Worm (Caenorhabditis elegans) whole organism, early embryonic: ENCODE results near the gene mrpl-44.

ENCODE experiments used
- B0310.2 ChIP-seq: sonication (generic microtip); optimal IDR thresholded peaks from 2 replicates; lab custom pipeline; 2016; ENCODE audit warnings: mild to moderate bottlenecking, missing genetic modification characterization, missing compliant biosample characterization
- F13C5.2 ChIP-seq: sonication (generic microtip); optimal IDR thresholded peaks from 2 replicates; lab custom pipeline; 2017; ENCODE audit warnings: mild to moderate bottlenecking, missing genetic modification characterization, inconsistent platforms, missing compliant biosample characterization
- aly-1 ChIP-seq: sonication (generic microtip); optimal IDR thresholded peaks from 2 replicates; lab custom pipeline; 2016; ENCODE audit warnings: missing genetic modification characterization, missing compliant biosample characterization
- ama-1 ChIP-seq: fragments of 150-350 bp; optimal IDR thresholded peaks from 2 replicates; lab custom pipeline; 2014
- ceh-13 ChIP-seq: fragments of 200-800 bp; sonication (Bioruptor generic); optimal IDR thresholded peaks from 2 replicates; lab custom pipeline; 2018; ENCODE audit warnings: mild to moderate bottlenecking, missing genetic modification characterization, missing compliant biosample characterization
- ceh-36 ChIP-seq: sonication (generic microtip); optimal IDR thresholded peaks from 2 replicates; lab custom pipeline; 2016; ENCODE audit warnings: missing genetic modification characterization, inconsistent platforms, missing compliant biosample characterization
- ets-7 ChIP-seq: sonication (generic microtip); optimal IDR thresholded peaks from 2 replicates; lab custom pipeline; 2016; ENCODE audit warnings: missing genotype, missing genetic modification characterization, missing compliant biosample characterization
- flt-1 ChIP-seq: fragments of 200-800 bp; sonication (Bioruptor generic); IDR thresholded peaks from 2 replicates; pipeline ENCODE4 v1.3.6; 2022; ENCODE audit warnings: missing genetic modification characterization, missing compliant biosample characterization
- hmbx-1 ChIP-seq: sonication (generic microtip); optimal IDR thresholded peaks from 2 replicates; lab custom pipeline; 2016; ENCODE audit warnings: mild to moderate bottlenecking, missing genetic modification characterization, missing compliant biosample characterization
- hmg-4 ChIP-seq: fragments of 200-800 bp; sonication (Bioruptor generic); optimal IDR thresholded peaks from 2 replicates; lab custom pipeline; 2018; ENCODE audit warnings: mild to moderate bottlenecking, missing genetic modification characterization, missing compliant biosample characterization
- hnd-1 ChIP-seq: sonication (generic microtip); optimal IDR thresholded peaks from 2 replicates; lab custom pipeline; 2016; ENCODE audit warnings: missing genetic modification characterization, missing compliant biosample characterization
- pes-1 ChIP-seq: fragments of 200-800 bp; sonication (Bioruptor generic); IDR thresholded peaks from 2 replicates; pipeline ENCODE4 v1.3.6; 2022; ENCODE audit warnings: missing genetic modification reagents, missing genetic modification characterization, missing compliant biosample characterization
- scrt-1 ChIP-seq: fragments of 200-800 bp; sonication (Bioruptor generic); IDR thresholded peaks from 2 replicates; pipeline ENCODE4 v1.3.6; 2022; ENCODE audit warnings: missing genetic modification characterization, missing compliant biosample characterization
- sea-1 ChIP-seq: fragments of 200-800 bp; sonication (Bioruptor generic); conservative IDR thresholded peaks from 2 replicates; pipeline ENCODE4 v1.3.6; 2022; ENCODE audit warnings: missing genetic modification characterization, missing compliant biosample characterization
- tbx-11 ChIP-seq: fragments of 200-800 bp; sonication (Bioruptor generic); IDR thresholded peaks from 2 replicates; pipeline ENCODE4 v1.3.6; 2022; ENCODE audit warnings: missing genetic modification characterization, missing compliant biosample characterization
- tbx-37 ChIP-seq: fragments of 200-800 bp; sonication (Bioruptor generic); conservative IDR thresholded peaks from 2 replicates; pipeline ENCODE4 v1.3.6; 2022; ENCODE audit warnings: missing genetic modification reagents, missing genetic modification characterization, missing compliant biosample characterization
- tra-4 ChIP-seq: sonication (generic microtip); optimal IDR thresholded peaks from 2 replicates; lab custom pipeline; 2017; ENCODE audit warnings: missing genetic modification characterization, missing compliant biosample characterization

The mrpl-44 gene

DNA sequence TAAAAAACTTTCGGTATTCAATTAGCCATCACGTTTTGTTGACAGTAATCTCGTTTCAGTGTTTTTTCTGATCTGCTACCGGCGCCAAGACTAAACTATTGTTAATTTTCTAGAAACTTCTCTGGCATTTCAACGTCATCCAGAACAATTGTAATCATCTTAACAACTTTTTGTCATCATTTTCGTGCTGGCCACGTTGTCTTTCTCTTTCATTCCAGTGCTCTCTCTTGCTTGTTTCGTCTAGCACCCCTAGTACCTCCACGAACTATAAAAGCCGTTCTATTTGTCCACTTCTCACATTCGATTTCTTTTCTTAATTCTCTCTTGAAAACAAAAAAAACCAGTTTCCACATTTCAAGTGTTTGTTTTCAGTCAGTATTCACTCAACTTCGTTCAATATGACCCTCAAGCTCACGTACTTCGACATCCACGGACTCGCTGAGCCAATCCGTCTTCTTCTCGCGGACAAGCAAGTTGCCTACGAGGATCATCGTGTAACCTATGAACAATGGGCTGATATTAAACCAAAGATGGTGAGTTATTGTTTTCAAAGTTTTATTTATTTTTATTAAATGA is 30.1 kb downstream of the mrpl-44 start, which contains the start of gene gst-1:
TSS of gene gst-1 (plus strand) at position 373 of the 576 bp plus-strand sequence.
- TF ChIP-seq F13C5.2 (tag; lab: Kevin White, UChicago) (no peak), B0310.2 (tag; lab: Kevin White, UChicago) (no peak), ets-7 (tag; lab: Kevin White, UChicago) (no peak), hmbx-1 (no peak), tra-4 (tag; lab: Kevin White, UChicago) (no peak), pes-1 (GFP tag; lab: Robert Waterston, UW) (no peak), ceh-13 (no peak), flt-1 (GFP tag; lab: Robert Waterston, UW) (no peak), tbx-11 (GFP tag; lab: Robert Waterston, UW) (no peak), tbx-37 (GFP tag; lab: Robert Waterston, UW) (no peak), hnd-1 (tag; lab: Kevin White, UChicago) (no peak), ama-1 (no peak), hmg-4 (GFP tag; lab: Kevin White, UChicago) (no peak), ceh-36 (tag; lab: Kevin White, UChicago) (no peak), scrt-1 (no peak), sea-1 (GFP tag; lab: Robert Waterston, UW) (no peak), aly-1 (tag; lab: Kevin White, UChicago) (no peak)

DNA sequence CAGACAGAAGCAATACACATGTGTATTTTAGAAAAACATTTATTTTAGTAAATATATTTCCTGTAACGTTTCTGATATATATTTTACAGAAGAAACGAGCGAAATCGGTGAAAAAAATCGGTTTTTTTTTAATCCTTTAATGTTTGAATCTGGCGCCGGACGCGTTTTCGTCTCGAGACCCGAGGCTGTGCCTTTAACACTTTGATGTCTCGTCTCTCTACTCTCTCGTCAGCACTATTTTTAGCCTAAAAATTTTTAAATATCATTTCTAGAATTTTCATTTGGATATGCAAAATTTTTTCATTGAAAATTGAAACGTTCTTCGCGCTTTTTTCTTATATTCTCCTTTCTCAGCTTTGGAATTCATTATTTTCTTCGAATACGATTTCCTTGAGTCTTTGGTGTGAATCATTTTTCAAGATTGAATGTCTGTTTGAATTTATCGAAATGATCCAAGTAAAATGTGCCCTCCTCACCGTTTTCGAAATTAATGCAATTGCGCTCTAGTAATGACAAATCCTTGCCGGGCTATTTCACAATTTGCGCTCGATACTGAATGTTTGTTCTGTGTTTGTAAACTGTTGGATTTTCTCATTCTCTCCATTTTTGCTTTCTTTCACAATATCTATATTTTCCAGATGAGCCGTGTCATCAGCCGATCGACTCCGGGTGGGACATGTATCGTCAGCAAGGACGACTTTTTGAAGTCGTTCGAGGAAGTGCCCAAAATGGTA is 34.6 kb downstream of the mrpl-44 start, which contains the start of gene cls-2:
TSS of gene cls-2 (plus strand) at position 635 of the 734 bp plus-strand sequence.
- TF ChIP-seq tra-4 (tag; lab: Kevin White, UChicago) (no peak), sea-1 (GFP tag; lab: Robert Waterston, UW) (0 out of 2 replicates have a peak, but pooled peaks have one; percentile 58)

DNA sequence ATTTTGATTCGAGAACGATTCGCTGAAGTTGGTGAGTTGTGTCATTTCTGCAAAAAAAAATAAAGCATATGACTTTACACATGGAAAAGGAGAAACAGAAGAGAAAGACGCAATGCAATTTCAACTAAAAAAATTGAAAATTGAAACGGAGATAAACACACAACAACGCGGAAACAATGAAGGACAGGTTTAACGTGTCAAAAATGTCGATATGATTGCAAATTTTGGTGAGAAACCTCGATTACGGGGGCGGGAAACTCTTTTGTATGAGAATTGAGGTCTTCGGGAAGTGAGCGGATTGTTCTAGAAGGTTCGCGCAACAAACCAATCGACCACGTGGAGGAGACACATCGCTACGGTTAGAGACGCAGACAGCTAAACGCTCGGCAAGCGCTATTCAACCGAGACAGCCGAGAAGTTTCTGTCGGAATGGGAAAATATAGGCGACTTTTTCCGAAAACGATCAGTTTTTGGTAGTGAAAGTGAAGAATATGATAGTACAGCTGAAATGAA is 35.4 kb downstream of the mrpl-44 start, which contains the start of gene R107.5:
TSS of gene R107.5 (minus strand) at position 51 of the 513 bp plus-strand sequence.
- TF ChIP-seq ets-7 (tag; lab: Kevin White, UChicago) = no peak
- peak; percentile 66 for TF ChIP-seq F13C5.2 (tag; lab: Kevin White, UChicago)
- no peak for TF ChIP-seq ama-1
- peak; percentile 58 for TF ChIP-seq tra-4 (tag; lab: Kevin White, UChicago)
- TF ChIP-seq tbx-11 (GFP tag; lab: Robert Waterston, UW) = no peak
- peak; percentile 63 for TF ChIP-seq B0310.2 (tag; lab: Kevin White, UChicago)
- no peak for TF ChIP-seq aly-1 (tag; lab: Kevin White, UChicago)
- TF ChIP-seq sea-1 (GFP tag; lab: Robert Waterston, UW) = 0 out of 2 replicates have a peak, but pooled peaks have one; percentile 11
- TF ChIP-seq ceh-13 = no peak
- TF ChIP-seq hmg-4 (GFP tag; lab: Kevin White, UChicago) = peak; percentile 47
- peak; percentile 31 for TF ChIP-seq hnd-1 (tag; lab: Kevin White, UChicago)
- peak; percentile 24; the same call in 1 of the 2 replicates for TF ChIP-seq flt-1 (GFP tag; lab: Robert Waterston, UW)
- TF ChIP-seq pes-1 (GFP tag; lab: Robert Waterston, UW) = peak; percentile 12; the same call in 1 of the 2 replicates
- no peak for TF ChIP-seq tbx-37 (GFP tag; lab: Robert Waterston, UW)

DNA sequence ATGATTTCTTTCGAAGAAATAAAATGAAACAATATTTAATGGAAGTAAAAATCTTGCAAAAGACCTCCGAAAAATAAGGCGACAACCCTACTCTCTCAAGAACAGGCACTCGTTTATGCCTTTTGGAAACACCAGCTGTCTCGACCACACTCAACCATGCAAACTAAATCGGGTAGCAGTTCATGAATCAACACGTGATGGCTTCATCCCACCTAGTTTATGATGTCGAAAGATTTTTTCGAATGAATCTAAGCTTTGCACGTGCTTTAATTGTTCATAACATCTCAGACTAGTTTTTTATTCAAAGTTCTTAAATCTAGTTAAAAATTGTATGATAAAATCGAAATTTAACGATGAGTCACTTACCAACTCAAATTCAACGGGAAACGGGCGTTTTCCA is 35.9 kb downstream of the mrpl-44 start:
- no peak for TF ChIP-seq ceh-36 (tag; lab: Kevin White, UChicago)
- TF ChIP-seq F13C5.2 (tag; lab: Kevin White, UChicago) = no peak
- TF ChIP-seq pes-1 (GFP tag; lab: Robert Waterston, UW) = 0 out of 2 replicates have a peak, but pooled peaks have one; percentile 37
- no peak for TF ChIP-seq tra-4 (tag; lab: Kevin White, UChicago)

DNA sequence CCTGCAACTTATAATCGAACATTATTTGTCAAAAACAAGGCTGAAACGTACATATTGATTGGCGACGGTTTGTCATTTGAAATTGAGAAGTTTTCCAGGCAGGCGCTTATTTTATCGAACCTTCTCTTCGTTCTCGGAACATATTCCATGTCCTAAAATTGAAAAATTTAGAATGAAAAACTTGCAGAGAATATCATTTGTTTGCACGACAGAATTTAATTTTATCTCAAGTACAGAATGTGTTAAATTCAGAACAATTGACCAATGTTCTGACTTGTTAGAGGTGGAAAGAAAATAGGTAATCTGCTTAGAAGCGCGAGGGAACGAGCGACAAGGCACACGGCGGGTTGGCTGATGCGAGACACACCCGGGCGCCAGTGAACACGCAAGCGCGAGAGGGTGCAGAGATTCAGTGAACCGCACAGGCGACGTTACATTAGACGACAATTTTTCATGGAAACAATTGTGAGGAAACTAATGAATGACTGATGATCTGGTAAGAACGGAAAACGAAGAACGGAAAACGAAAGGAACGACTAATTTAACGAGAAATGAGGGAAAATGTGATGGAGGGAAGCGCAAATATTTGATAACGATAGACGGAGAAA is 36.7 kb downstream of the mrpl-44 start:
- TF ChIP-seq sea-1 (GFP tag; lab: Robert Waterston, UW) (peak; percentile 33; the same call in 1 of the 2 replicates), hnd-1 (tag; lab: Kevin White, UChicago) (no peak), ceh-36 (tag; lab: Kevin White, UChicago) (no peak), scrt-1 (0 out of 2 replicates have a peak, but pooled peaks have one; percentile 59), ama-1 (no peak), tra-4 (tag; lab: Kevin White, UChicago) (no peak)

DNA sequence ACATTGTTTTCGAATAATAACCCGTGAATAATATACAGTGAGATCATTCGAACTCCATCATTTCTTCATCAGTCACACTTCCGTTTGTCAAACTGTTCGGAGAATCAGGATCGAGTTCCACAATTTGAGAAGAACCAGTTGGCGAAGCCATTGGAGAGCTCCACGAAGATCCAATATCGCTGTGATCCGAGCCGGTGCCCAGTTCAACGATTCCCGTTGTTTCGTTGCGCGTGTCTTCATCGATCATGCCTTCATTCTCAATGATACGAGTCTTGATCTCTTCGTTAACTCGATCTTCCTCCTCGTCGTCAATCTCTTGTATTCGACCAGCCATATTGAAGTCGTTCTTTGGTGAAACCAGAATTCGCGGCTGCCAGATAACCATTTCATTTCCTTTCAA is 37.5 kb downstream of the mrpl-44 start:
- TF ChIP-seq flt-1 (GFP tag; lab: Robert Waterston, UW) = no peak
- TF ChIP-seq ama-1 = no peak
- TF ChIP-seq hnd-1 (tag; lab: Kevin White, UChicago) = no peak
- no peak for TF ChIP-seq sea-1 (GFP tag; lab: Robert Waterston, UW)
- TF ChIP-seq pes-1 (GFP tag; lab: Robert Waterston, UW) = no peak
- no peak for TF ChIP-seq tra-4 (tag; lab: Kevin White, UChicago)
- TF ChIP-seq ceh-36 (tag; lab: Kevin White, UChicago) = no peak
- no peak for TF ChIP-seq F13C5.2 (tag; lab: Kevin White, UChicago)
- no peak for TF ChIP-seq scrt-1
- no peak for TF ChIP-seq hmbx-1
- no peak for TF ChIP-seq hmg-4 (GFP tag; lab: Kevin White, UChicago)
- no peak for TF ChIP-seq aly-1 (tag; lab: Kevin White, UChicago)
- TF ChIP-seq tbx-37 (GFP tag; lab: Robert Waterston, UW) = no peak
- no peak for TF ChIP-seq ets-7 (tag; lab: Kevin White, UChicago)
- TF ChIP-seq B0310.2 (tag; lab: Kevin White, UChicago) = no peak
